Worm (Caenorhabditis elegans) whole organism, young adult: ENCODE data around the gene C55A6.10.

Experiments used
- B0035.1 ChIP-seq: sonication (generic microtip); optimal IDR thresholded peaks from 2 replicates; lab custom pipeline; 2016; ENCODE audit warnings: missing genetic modification characterization, mild to moderate bottlenecking, missing compliant biosample characterization, missing genotype, missing genetic modification reagents
- C06A6.2 ChIP-seq: fragments of 200-800 bp; sonication (Bioruptor generic); conservative IDR thresholded peaks from 2 replicates; pipeline ENCODE4 v1.3.6; 2022; ENCODE audit warnings: missing genetic modification characterization, missing compliant biosample characterization
- Y95B8A.8 ChIP-seq: fragments of 200-800 bp; sonication (Bioruptor generic); IDR thresholded peaks from 2 replicates; pipeline ENCODE4 v1.3.6; 2022; ENCODE audit warnings: missing genetic modification reagents, missing genetic modification characterization, missing compliant biosample characterization
- ZK185.1 ChIP-seq: sonication (generic microtip); optimal IDR thresholded peaks from 2 replicates; lab custom pipeline; 2016; ENCODE audit warnings: mild to moderate bottlenecking, missing genetic modification characterization, missing compliant biosample characterization; ENCODE audit not compliant: poor library complexity, severe bottlenecking
- ama-1 ChIP-seq, 3 experiments: fragments of 150-350 bp in 1 of 3; sonication (generic microtip) in 2 of 3; optimal IDR thresholded peaks; 2 replicates each; lab custom pipeline; 2014 to 2018; ENCODE audit warnings: missing biosample characterization in 2 of 3, missing genetic modification characterization in 2 of 3, missing genetic modification reagents in 2 of 3
- nfya-1 ChIP-seq: sonication (generic microtip); optimal IDR thresholded peaks from 2 replicates; lab custom pipeline; 2017; ENCODE audit warnings: antibody characterized with exemption, missing compliant biosample characterization, missing genetic modification characterization, borderline replicate concordance; ENCODE audit not compliant: insufficient read depth

ce11 chrV:11506347-11506746 is 1.2 kb downstream of the C55A6.10 start:
- TF ChIP-seq Y95B8A.8 (GFP tag; lab: Robert Waterston, UW) (no peak), ama-1 (optimal IDR thresholded peaks at IDR 0.05; lab: Kevin White, UChicago) (no peak), ama-1 (GFP tag; optimal IDR thresholded peaks at IDR 0.05; lab: Kevin White, UChicago) (no peak), nfya-1 (tag; lab: Kevin White, UChicago) (no peak), ZK185.1 (tag; lab: Kevin White, UChicago) (no peak), C06A6.2 (GFP tag; lab: Robert Waterston, UW) (no peak), B0035.1 (no peak)
